Worm (Caenorhabditis elegans) whole organism, L2 larva: Measurements from ENCODE around the gene ctr-9.

Source experiments
- C34F6.9 ChIP-seq: fragments of 150-350 bp; optimal IDR thresholded peaks from 2 replicates; lab custom pipeline; 2014; ENCODE audit warnings: missing biosample characterization, missing genetic modification characterization
- F13H6.1 ChIP-seq: sonication (generic microtip); optimal IDR thresholded peaks from 2 replicates; lab custom pipeline; 2016; ENCODE audit warnings: missing genetic modification characterization, missing compliant biosample characterization
- R02D3.7 ChIP-seq: fragments of 150-350 bp; optimal IDR thresholded peaks from 2 replicates; lab custom pipeline; 2014; ENCODE audit warnings: missing biosample characterization, missing genetic modification characterization
- Y55F3AM.14 ChIP-seq: fragments of 200-800 bp; sonication (Bioruptor generic); optimal IDR thresholded peaks from 2 replicates; lab custom pipeline; 2018; ENCODE audit warnings: mild to moderate bottlenecking, missing genetic modification characterization, missing compliant biosample characterization
- ZK546.5 ChIP-seq: sonication (generic microtip); optimal IDR thresholded peaks from 2 replicates; lab custom pipeline; 2017; ENCODE audit warnings: missing biosample characterization, missing genetic modification characterization
- alr-1 ChIP-seq: fragments of 150-350 bp; optimal IDR thresholded peaks from 2 replicates; lab custom pipeline; 2014; ENCODE audit warnings: missing biosample characterization, missing genetic modification characterization
- aly-2 ChIP-seq: fragments of 150-350 bp; optimal IDR thresholded peaks from 2 replicates; lab custom pipeline; 2014; ENCODE audit warnings: missing biosample characterization, missing genetic modification characterization
- ama-1 ChIP-seq: fragments of 150-350 bp; optimal IDR thresholded peaks from 2 replicates; lab custom pipeline; 2018; ENCODE audit warnings: inconsistent platforms
- blmp-1 ChIP-seq: sonication (generic microtip); optimal IDR thresholded peaks from 2 replicates; lab custom pipeline; 2017; ENCODE audit warnings: missing genetic modification characterization, mild to moderate bottlenecking, missing compliant biosample characterization, antibody characterized with exemption, moderate library complexity; ENCODE audit not compliant: insufficient read depth
- ceh-16 ChIP-seq: fragments of 150-350 bp; optimal IDR thresholded peaks from 2 replicates; lab custom pipeline; 2014; ENCODE audit warnings: missing biosample characterization, missing genetic modification characterization
- ceh-82 ChIP-seq: fragments of 150-350 bp; optimal IDR thresholded peaks from 2 replicates; lab custom pipeline; 2014; ENCODE audit warnings: missing biosample characterization, missing genetic modification characterization
- crh-2 ChIP-seq: sonication (generic microtip); optimal IDR thresholded peaks from 2 replicates; lab custom pipeline; 2017; ENCODE audit warnings: missing biosample characterization, missing genetic modification characterization
- dmd-4 ChIP-seq: sonication (generic microtip); optimal IDR thresholded peaks from 2 replicates; lab custom pipeline; 2017; ENCODE audit warnings: missing biosample characterization, missing genetic modification characterization
- egl-27 ChIP-seq: sonication (generic microtip); optimal IDR thresholded peaks from 3 replicates; lab custom pipeline; 2017; ENCODE audit warnings: missing biosample characterization, missing genetic modification reagents, missing genetic modification characterization
- elt-1 ChIP-seq: fragments of 150-350 bp; optimal IDR thresholded peaks from 2 replicates; lab custom pipeline; 2014; ENCODE audit warnings: missing biosample characterization, missing genetic modification characterization
- elt-3 ChIP-seq: sonication (generic microtip); optimal IDR thresholded peaks from 2 replicates; lab custom pipeline; 2017; ENCODE audit warnings: missing biosample characterization, missing genetic modification characterization
- fos-1 ChIP-seq: fragments of 150-350 bp; optimal IDR thresholded peaks from 2 replicates; lab custom pipeline; 2014; ENCODE audit warnings: missing biosample characterization, missing genetic modification characterization
- gmeb-1 ChIP-seq: fragments of 150-350 bp; optimal IDR thresholded peaks from 2 replicates; lab custom pipeline; 2014; ENCODE audit warnings: missing biosample characterization, missing genetic modification characterization
- lin-11 ChIP-seq: fragments of 150-350 bp; sonication (generic microtip); optimal IDR thresholded peaks from 2 replicates; lab custom pipeline; 2014; ENCODE audit warnings: missing biosample characterization, missing genetic modification characterization, inconsistent platforms, mixed read lengths
- lin-13 ChIP-seq: fragments of 150-350 bp; optimal IDR thresholded peaks from 2 replicates; lab custom pipeline; 2014; ENCODE audit warnings: missing biosample characterization, missing genetic modification reagents, missing genetic modification characterization
- lin-39 ChIP-seq: fragments of 150-350 bp; optimal IDR thresholded peaks from 2 replicates; lab custom pipeline; 2014; ENCODE audit warnings: missing biosample characterization, missing genetic modification reagents, missing genetic modification characterization
- lsy-2 ChIP-seq, 2 experiments: fragments of 150-350 bp in 1 of 2; sonication (generic microtip) in 1 of 2; optimal IDR thresholded peaks; 2 replicates each; lab custom pipeline; 2014 to 2017; ENCODE audit warnings: missing biosample characterization in 2 of 2, missing genetic modification characterization in 2 of 2
- mab-5 ChIP-seq: fragments of 150-350 bp; optimal IDR thresholded peaks from 2 replicates; lab custom pipeline; 2014; ENCODE audit warnings: missing biosample characterization, missing genetic modification characterization
- mbf-1 ChIP-seq: sonication (generic microtip); optimal IDR thresholded peaks from 2 replicates; lab custom pipeline; 2017; ENCODE audit warnings: missing biosample characterization, missing genetic modification characterization
- mdl-1 ChIP-seq, 2 experiments: fragments of 150-350 bp in 1 of 2; sonication (generic microtip) in 1 of 2; optimal IDR thresholded peaks; 2 replicates each; lab custom pipeline; 2017; ENCODE audit warnings: missing biosample characterization in 2 of 2, missing genetic modification characterization in 2 of 2
- nhr-10 ChIP-seq: sonication (generic microtip); optimal IDR thresholded peaks from 2 replicates; lab custom pipeline; 2017; ENCODE audit warnings: missing biosample characterization, missing genetic modification characterization
- nhr-11 ChIP-seq: fragments of 150-350 bp; optimal IDR thresholded peaks from 2 replicates; lab custom pipeline; 2014; ENCODE audit warnings: missing biosample characterization, missing genetic modification characterization
- nhr-12 ChIP-seq: fragments of 150-350 bp; optimal IDR thresholded peaks from 2 replicates; lab custom pipeline; 2014; ENCODE audit warnings: missing biosample characterization, missing genetic modification characterization
- nhr-129 ChIP-seq: fragments of 150-350 bp; optimal IDR thresholded peaks from 2 replicates; lab custom pipeline; 2014; ENCODE audit warnings: missing biosample characterization, missing genetic modification characterization
- nhr-21 ChIP-seq: fragments of 150-350 bp; optimal IDR thresholded peaks from 2 replicates; lab custom pipeline; 2014; ENCODE audit warnings: missing biosample characterization, missing genetic modification characterization
- nhr-23 ChIP-seq: fragments of 150-350 bp; optimal IDR thresholded peaks from 2 replicates; lab custom pipeline; 2014; ENCODE audit warnings: missing biosample characterization, missing genetic modification reagents, missing genetic modification characterization
- nhr-237 ChIP-seq: fragments of 150-350 bp; optimal IDR thresholded peaks from 2 replicates; lab custom pipeline; 2014; ENCODE audit warnings: missing biosample characterization, missing genetic modification characterization
- nhr-25 ChIP-seq: fragments of 150-350 bp; sonication (generic microtip); optimal IDR thresholded peaks from 3 replicates; lab custom pipeline; 2014; ENCODE audit warnings: missing biosample characterization, missing genetic modification characterization
- nhr-6 ChIP-seq: fragments of 150-350 bp; optimal IDR thresholded peaks from 2 replicates; lab custom pipeline; 2014; ENCODE audit warnings: missing biosample characterization, missing genetic modification characterization
- nhr-77 ChIP-seq: fragments of 150-350 bp; optimal IDR thresholded peaks from 2 replicates; lab custom pipeline; 2014; ENCODE audit warnings: missing biosample characterization, missing genetic modification characterization
- peb-1 ChIP-seq: fragments of 150-350 bp; optimal IDR thresholded peaks from 2 replicates; lab custom pipeline; 2014; ENCODE audit warnings: missing biosample characterization, missing genetic modification characterization
- sem-4 ChIP-seq: fragments of 150-350 bp; optimal IDR thresholded peaks from 2 replicates; lab custom pipeline; 2014; ENCODE audit warnings: missing biosample characterization, missing genetic modification reagents, missing genetic modification characterization
- skn-1 ChIP-seq: sonication (generic microtip); optimal IDR thresholded peaks from 2 replicates; lab custom pipeline; 2017; ENCODE audit warnings: missing biosample characterization, missing genetic modification characterization
- sma-3 ChIP-seq: sonication (generic microtip); optimal IDR thresholded peaks from 2 replicates; lab custom pipeline; 2016; ENCODE audit warnings: missing genetic modification reagents, missing genetic modification characterization, missing compliant biosample characterization
- sma-9 ChIP-seq, 2 experiments: fragments of 150-350 bp in 1 of 2; sonication (generic microtip) in 1 of 2; optimal IDR thresholded peaks; 2 replicates each; lab custom pipeline; 2014 to 2016; ENCODE audit warnings: missing genetic modification characterization in 2 of 2, mild to moderate bottlenecking in 1 of 2, missing biosample characterization in 1 of 2, missing compliant biosample characterization in 1 of 2, missing genetic modification reagents in 1 of 2, moderate library complexity in 1 of 2
- snpc-4 ChIP-seq: fragments of 150-350 bp; optimal IDR thresholded peaks from 2 replicates; lab custom pipeline; 2014; ENCODE audit warnings: missing biosample characterization, missing genetic modification characterization
- unc-39 ChIP-seq: fragments of 150-350 bp; optimal IDR thresholded peaks from 2 replicates; lab custom pipeline; 2014; ENCODE audit warnings: missing biosample characterization, missing genetic modification characterization
- unc-55 ChIP-seq: fragments of 150-350 bp; sonication (generic microtip); optimal IDR thresholded peaks from 3 replicates; lab custom pipeline; 2014; ENCODE audit warnings: missing biosample characterization, missing genetic modification reagents, missing genetic modification characterization
- unc-62 ChIP-seq: fragments of 150-350 bp; optimal IDR thresholded peaks from 2 replicates; lab custom pipeline; 2014; ENCODE audit warnings: missing biosample characterization, missing genetic modification reagents, missing genetic modification characterization
- zag-1 ChIP-seq: fragments of 150-350 bp; optimal IDR thresholded peaks from 2 replicates; lab custom pipeline; 2014; ENCODE audit warnings: missing biosample characterization, missing genetic modification characterization
- ztf-1 ChIP-seq: fragments of 200-800 bp; sonication (Bioruptor generic); conservative IDR thresholded peaks from 2 replicates; pipeline ENCODE4 v1.3.6; 2022; ENCODE audit warnings: missing genetic modification characterization, missing compliant biosample characterization
- ztf-11 ChIP-seq: sonication (generic microtip); optimal IDR thresholded peaks from 2 replicates; lab custom pipeline; 2017; ENCODE audit warnings: missing biosample characterization, missing genetic modification characterization
- ztf-4 ChIP-seq: fragments of 150-350 bp; optimal IDR thresholded peaks from 2 replicates; lab custom pipeline; 2014; ENCODE audit warnings: missing biosample characterization, missing genetic modification characterization

The ctr-9 gene

ce11 chrIII:9455980-9456658 is 35.1 kb upstream of the ctr-9 start, which contains the start of the genes rheb-1 and spk-1:
TSS of gene rheb-1 (minus strand) at chrIII:9456030.
TSS of gene spk-1 (plus strand) at chrIII:9456608.
- TF ChIP-seq blmp-1 (tag; lab: Kevin White, UChicago) = peak; percentile 54
- TF ChIP-seq nhr-25 (tag; lab: Kevin White, UChicago) = peak; percentile 85
- TF ChIP-seq fos-1 (tag; lab: Kevin White, UChicago) = peak; percentile 88
- peak; percentile 93 for TF ChIP-seq sem-4
- TF ChIP-seq elt-1 (tag; lab: Kevin White, UChicago) = no peak
- no peak for TF ChIP-seq nhr-12
- peak; percentile 83 for TF ChIP-seq nhr-6 (tag; lab: Kevin White, UChicago)
- no peak for TF ChIP-seq nhr-23 (tag; lab: Kevin White, UChicago)
- no peak for TF ChIP-seq nhr-77 (tag; lab: Kevin White, UChicago)
- TF ChIP-seq ztf-1 (GFP tag; lab: Robert Waterston, UW) = no peak
- TF ChIP-seq mab-5 (tag; lab: Kevin White, UChicago) = peak; percentile 67
- TF ChIP-seq snpc-4 (tag; lab: Kevin White, UChicago) = peak; percentile 77
- peak; percentile 82 for TF ChIP-seq gmeb-1
- peak; percentile 97 for TF ChIP-seq ZK546.5 (tag; lab: Kevin White, UChicago)
- TF ChIP-seq peb-1 (tag; lab: Kevin White, UChicago) = no peak
- TF ChIP-seq lsy-2 (tag; optimal IDR thresholded peaks at IDR 0.05; lab: Kevin White, UChicago) = peak; percentile 98 to 99
- peak; percentile 92 for TF ChIP-seq F13H6.1 (tag; lab: Kevin White, UChicago)
- peak; percentile 96 for TF ChIP-seq crh-2 (tag; lab: Kevin White, UChicago)
- peak; percentile 93 for TF ChIP-seq sma-3
- peak; percentile 92 for TF ChIP-seq skn-1 (tag; lab: Kevin White, UChicago)
- TF ChIP-seq egl-27 (tag; lab: Kevin White, UChicago) = peak; percentile 54
- no peak for TF ChIP-seq unc-39 (tag; lab: Kevin White, UChicago)
- no peak for TF ChIP-seq lin-39 (tag; lab: Kevin White, UChicago)
- TF ChIP-seq nhr-237 (tag; lab: Kevin White, UChicago) = no peak
- TF ChIP-seq nhr-10 (tag; lab: Kevin White, UChicago) = no peak
- TF ChIP-seq ztf-11 (tag; lab: Kevin White, UChicago) = no peak
- TF ChIP-seq unc-62 = no peak
- peak; percentile 99 for TF ChIP-seq C34F6.9 (tag; lab: Kevin White, UChicago)
- TF ChIP-seq nhr-129 (tag; lab: Kevin White, UChicago) = peak; percentile 90
- TF ChIP-seq R02D3.7 (tag; lab: Kevin White, UChicago) = no peak
- peak in 1 of 2 experiments; percentile 6 for TF ChIP-seq mdl-1 (tag; optimal IDR thresholded peaks at IDR 0.05; lab: Kevin White, UChicago)
- TF ChIP-seq ceh-82 (tag; lab: Kevin White, UChicago) = peak; percentile 59
- TF ChIP-seq lin-11 (tag; lab: Kevin White, UChicago) = peak; percentile 95
- TF ChIP-seq zag-1 (tag; lab: Kevin White, UChicago) = peak; percentile 32
- TF ChIP-seq ztf-4 = peak; percentile 91
- no peak for TF ChIP-seq dmd-4 (tag; lab: Kevin White, UChicago)
- no peak for TF ChIP-seq mbf-1 (tag; lab: Kevin White, UChicago)
- TF ChIP-seq Y55F3AM.14 = peak; percentile 53
- no peak for TF ChIP-seq ama-1 (lab: Kevin White, UChicago)
- peak; percentile 88 for TF ChIP-seq lin-13
- no peak for TF ChIP-seq alr-1 (tag; lab: Kevin White, UChicago)
- no peak for TF ChIP-seq elt-3 (tag; lab: Kevin White, UChicago)
- TF ChIP-seq ceh-16 (tag; lab: Kevin White, UChicago) = peak; percentile 48
- TF ChIP-seq unc-55 (GFP tag; lab: Kevin White, UChicago) = peak; percentile 90
- no peak for TF ChIP-seq aly-2 (tag; lab: Kevin White, UChicago)
- peak; percentile 93 for TF ChIP-seq sma-9 (GFP tag; optimal IDR thresholded peaks at IDR 0.05; lab: Kevin White, UChicago)
- TF ChIP-seq sma-9 (tag; optimal IDR thresholded peaks at IDR 0.05; lab: Kevin White, UChicago) = no peak
- TF ChIP-seq nhr-21 = peak; percentile 88
- no peak for TF ChIP-seq nhr-11 (tag; lab: Kevin White, UChicago)
